Fruit fly (Drosophila melanogaster) whole organism, pupa: ENCODE results near the gene CG3119.
A peak's percentile ranks its signal among the peaks of the same experiment; 100 is the strongest.

Experiments used
- CG10348 ChIP-seq: fragments of 200-800 bp; sonication (Bioruptor generic); IDR thresholded peaks from 2 replicates; pipeline ENCODE4 v1.3.6; 2022; ENCODE audit warnings: missing biosample characterization, missing genetic modification characterization
- CG12605 ChIP-seq: fragments of 200-800 bp; sonication (Bioruptor generic); IDR thresholded peaks from 2 replicates; pipeline ENCODE4 v1.3.6; 2022; ENCODE audit warnings: missing biosample characterization, missing genetic modification characterization
- CG13204 ChIP-seq: fragments of 200-800 bp; sonication (Bioruptor generic); optimal IDR thresholded peaks from 2 replicates; lab custom pipeline; 2018; ENCODE audit warnings: missing biosample characterization, mild to moderate bottlenecking, missing genetic modification characterization, moderate library complexity
- CG14655 ChIP-seq: fragments of 200-800 bp; sonication (Bioruptor generic); optimal IDR thresholded peaks from 3 replicates; lab custom pipeline; 2017; ENCODE audit warnings: mild to moderate bottlenecking, missing biosample characterization, missing genetic modification reagents, missing genetic modification characterization
- CG15710 ChIP-seq: fragments of 200-800 bp; sonication (Bioruptor generic); optimal IDR thresholded peaks from 2 replicates; lab custom pipeline; 2018; ENCODE audit warnings: missing biosample characterization, mild to moderate bottlenecking, missing genetic modification characterization, moderate library complexity
- CG17806 ChIP-seq: fragments of 200-800 bp; sonication (Bioruptor generic); optimal IDR thresholded peaks from 2 replicates; lab custom pipeline; 2018; ENCODE audit warnings: missing biosample characterization, mild to moderate bottlenecking, missing genetic modification characterization, moderate library complexity
- CG32121 ChIP-seq: fragments of 200-800 bp; sonication (Bioruptor generic); IDR thresholded peaks from 2 replicates; pipeline ENCODE4 v1.3.6; 2022; ENCODE audit warnings: missing biosample characterization, missing genetic modification characterization
- CG34367 ChIP-seq: fragments of 200-800 bp; sonication (Bioruptor generic); optimal IDR thresholded peaks from 2 replicates; lab custom pipeline; 2018; ENCODE audit warnings: missing biosample characterization, mild to moderate bottlenecking, missing genetic modification characterization
- CG4496 ChIP-seq: fragments of 200-800 bp; sonication (Bioruptor generic); IDR thresholded peaks from 3 replicates; pipeline ENCODE4 v1.3.6; 2022; ENCODE audit warnings: missing biosample characterization, missing genetic modification characterization
- CG8159 ChIP-seq: fragments of 200-800 bp; sonication (Bioruptor generic); optimal IDR thresholded peaks from 3 replicates; lab custom pipeline; 2018; ENCODE audit warnings: missing biosample characterization, mild to moderate bottlenecking, missing genetic modification characterization, moderate library complexity
- CG8301 ChIP-seq: fragments of 200-800 bp; sonication (Bioruptor generic); optimal IDR thresholded peaks from 2 replicates; lab custom pipeline; 2018; ENCODE audit warnings: missing biosample characterization, mild to moderate bottlenecking, missing genetic modification characterization
- CG9948 ChIP-seq: fragments of 200-800 bp; sonication (Bioruptor generic); optimal IDR thresholded peaks from 2 replicates; lab custom pipeline; 2018; ENCODE audit warnings: missing biosample characterization, mild to moderate bottlenecking, missing genetic modification characterization, moderate library complexity
- D1 ChIP-seq: fragments of 200-800 bp; sonication (Bioruptor generic); optimal IDR thresholded peaks from 2 replicates; lab custom pipeline; 2018; ENCODE audit warnings: missing biosample characterization, mild to moderate bottlenecking, missing genetic modification characterization, moderate library complexity
- EcR ChIP-seq: fragments of 200-800 bp; sonication (Bioruptor generic); optimal IDR thresholded peaks from 3 replicates; lab custom pipeline; 2019; ENCODE audit warnings: missing biosample characterization, missing genetic modification characterization, mild to moderate bottlenecking, moderate library complexity, missing genetic modification reagents
- Ets98B ChIP-seq: fragments of 200-800 bp; sonication (Bioruptor generic); IDR thresholded peaks from 2 replicates; pipeline ENCODE4 v1.3.6; 2022; ENCODE audit warnings: missing biosample characterization, missing genetic modification characterization
- Pif1A ChIP-seq: fragments of 200-800 bp; sonication (Bioruptor generic); optimal IDR thresholded peaks from 3 replicates; lab custom pipeline; 2016; ENCODE audit warnings: missing biosample characterization, missing genetic modification characterization
- Pif1B ChIP-seq: fragments of 200-800 bp; sonication (Bioruptor generic); optimal IDR thresholded peaks from 3 replicates; lab custom pipeline; 2016; ENCODE audit warnings: missing biosample characterization, missing genetic modification characterization
- Snoo ChIP-seq: fragments of 200-800 bp; sonication (Bioruptor generic); optimal IDR thresholded peaks from 3 replicates; lab custom pipeline; 2017; ENCODE audit warnings: missing biosample characterization, mild to moderate bottlenecking, missing genetic modification characterization, inconsistent platforms
- fd96Ca ChIP-seq: fragments of 200-800 bp; sonication (Bioruptor generic); IDR thresholded peaks from 3 replicates; pipeline ENCODE4 v1.3.6; 2022; ENCODE audit warnings: missing biosample characterization, missing genetic modification characterization
- gl ChIP-seq: fragments of 200-800 bp; sonication (Bioruptor generic); optimal IDR thresholded peaks from 2 replicates; lab custom pipeline; 2018; ENCODE audit warnings: missing biosample characterization, mild to moderate bottlenecking, missing genetic modification characterization
- rn ChIP-seq: fragments of 200-800 bp; sonication (Bioruptor generic); IDR thresholded peaks from 2 replicates; pipeline ENCODE4 v1.3.6; 2022; ENCODE audit warnings: missing biosample characterization, missing genetic modification characterization

Gene CG3119

DNA sequence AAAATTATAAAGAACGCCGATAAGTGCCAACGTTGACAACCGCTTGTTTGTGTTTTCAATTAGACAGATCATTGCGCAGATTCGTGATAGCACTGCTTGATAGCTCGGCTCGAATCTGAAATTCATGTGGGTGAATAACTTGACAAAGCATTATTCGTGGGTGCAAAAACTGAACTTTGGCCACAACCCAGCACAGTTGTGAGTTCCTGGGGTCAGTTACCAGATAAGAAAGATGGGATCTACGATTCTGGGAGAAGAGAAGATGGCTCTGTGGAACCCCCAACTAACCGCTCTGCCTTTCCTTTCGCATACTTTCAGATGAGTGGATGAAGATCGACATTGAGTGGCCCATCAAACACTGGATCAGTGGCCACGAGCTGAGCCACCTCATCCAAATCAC lies 26.8 kb downstream of the CG3119 start:
- TF ChIP-seq fd96Ca (GFP tag; lab: Robert Waterston, UW) (no peak), D1 (tag; lab: Kevin White, UChicago) (no peak), CG12605 (GFP tag; lab: Robert Waterston, UW) (no peak), CG34367 (tag; lab: Kevin White, UChicago) (no peak), CG15710 (no peak), CG14655 (GFP tag; lab: Kevin White, UChicago) (no peak), CG4496 (GFP tag; lab: Robert Waterston, UW) (no peak), CG10348 (GFP tag; lab: Robert Waterston, UW) (no peak), rn (GFP tag; lab: Robert Waterston, UW) (no peak), CG8301 (no peak), Ets98B (GFP tag; lab: Robert Waterston, UW) (no peak), CG8159 (tag; lab: Kevin White, UChicago) (no peak), CG9948 (no peak), CG17806 (tag; lab: Kevin White, UChicago) (no peak), gl (tag; lab: Kevin White, UChicago) (no peak), Pif1B (no peak), Snoo (tag; lab: Kevin White, UChicago) (no peak), CG32121 (GFP tag; lab: Robert Waterston, UW) (no peak), Pif1A (no peak), EcR (no peak)

DNA sequence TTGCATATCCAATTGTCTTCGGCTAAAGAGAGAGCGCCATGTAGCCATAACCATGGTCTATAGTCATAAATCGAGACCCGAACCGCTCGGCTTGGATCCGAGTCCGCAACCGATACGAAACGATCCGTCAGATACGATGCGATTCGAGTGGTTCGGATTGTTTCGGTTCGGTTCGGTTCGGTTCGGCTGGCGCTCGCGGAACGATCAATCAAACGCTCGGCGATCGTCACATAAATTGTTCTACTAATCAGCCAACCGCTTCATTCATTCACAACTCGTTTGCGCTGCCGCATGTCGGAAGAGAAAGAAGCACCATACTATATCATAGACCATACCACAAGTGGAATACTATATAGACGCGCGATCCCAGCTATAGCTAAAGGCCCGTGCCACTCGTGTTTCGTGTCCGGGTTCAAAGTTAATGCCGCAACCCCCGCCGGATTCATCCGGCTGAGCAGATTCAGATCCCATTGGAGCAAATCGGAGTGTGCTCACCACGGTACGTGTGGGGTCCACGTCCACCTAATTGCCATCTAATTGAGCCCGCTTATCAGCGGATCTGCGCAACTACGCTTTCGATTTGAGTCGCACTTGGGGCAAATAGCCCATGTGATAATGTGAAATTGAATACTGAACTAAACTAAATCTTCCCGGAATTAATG lies 29.5 kb downstream of the CG3119 start:
- TF ChIP-seq CG4496 (GFP tag; lab: Robert Waterston, UW) (peak; percentile 67), Pif1A (no peak), rn (GFP tag; lab: Robert Waterston, UW) (no peak), Pif1B (no peak), fd96Ca (GFP tag; lab: Robert Waterston, UW) (no peak), Ets98B (GFP tag; lab: Robert Waterston, UW) (peak; percentile 37; the same call in 1 of the 2 replicates), CG9948 (no peak), CG17806 (tag; lab: Kevin White, UChicago) (no peak), CG13204 (peak; percentile 54), CG10348 (GFP tag; lab: Robert Waterston, UW) (no peak), CG12605 (GFP tag; lab: Robert Waterston, UW) (peak; percentile 44)

DNA sequence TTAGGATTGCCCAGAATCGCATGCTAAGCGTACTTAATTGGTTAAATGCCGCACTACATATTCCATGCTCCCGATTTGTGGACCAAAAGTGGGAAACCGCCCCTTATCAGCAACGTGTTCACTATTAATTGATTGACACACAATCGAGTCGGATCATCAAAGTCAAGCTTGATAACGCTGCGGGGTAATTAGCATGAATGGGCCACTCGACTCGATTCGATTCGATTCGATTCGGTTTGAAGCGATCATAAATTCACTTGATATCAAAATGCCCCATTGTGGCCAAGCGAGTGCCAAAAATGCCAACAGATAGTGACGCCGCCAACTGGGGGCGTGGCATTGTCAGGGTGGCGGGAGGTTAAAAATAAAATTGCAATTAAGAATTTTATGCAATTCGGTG lies 30.0 kb downstream of the CG3119 start:
- TF ChIP-seq D1 (tag; lab: Kevin White, UChicago), result no peak
- no peak for TF ChIP-seq CG8301
- TF ChIP-seq Ets98B (GFP tag; lab: Robert Waterston, UW), result no peak
- TF ChIP-seq CG13204, result no peak
- no peak for TF ChIP-seq fd96Ca (GFP tag; lab: Robert Waterston, UW)
- TF ChIP-seq Pif1A, result no peak
- no peak for TF ChIP-seq CG32121 (GFP tag; lab: Robert Waterston, UW)
- no peak for TF ChIP-seq CG14655 (GFP tag; lab: Kevin White, UChicago)
- no peak for TF ChIP-seq CG17806 (tag; lab: Kevin White, UChicago)
- no peak for TF ChIP-seq rn (GFP tag; lab: Robert Waterston, UW)
- TF ChIP-seq CG10348 (GFP tag; lab: Robert Waterston, UW), result no peak
- no peak for TF ChIP-seq Snoo (tag; lab: Kevin White, UChicago)
- TF ChIP-seq CG4496 (GFP tag; lab: Robert Waterston, UW), result no peak

DNA sequence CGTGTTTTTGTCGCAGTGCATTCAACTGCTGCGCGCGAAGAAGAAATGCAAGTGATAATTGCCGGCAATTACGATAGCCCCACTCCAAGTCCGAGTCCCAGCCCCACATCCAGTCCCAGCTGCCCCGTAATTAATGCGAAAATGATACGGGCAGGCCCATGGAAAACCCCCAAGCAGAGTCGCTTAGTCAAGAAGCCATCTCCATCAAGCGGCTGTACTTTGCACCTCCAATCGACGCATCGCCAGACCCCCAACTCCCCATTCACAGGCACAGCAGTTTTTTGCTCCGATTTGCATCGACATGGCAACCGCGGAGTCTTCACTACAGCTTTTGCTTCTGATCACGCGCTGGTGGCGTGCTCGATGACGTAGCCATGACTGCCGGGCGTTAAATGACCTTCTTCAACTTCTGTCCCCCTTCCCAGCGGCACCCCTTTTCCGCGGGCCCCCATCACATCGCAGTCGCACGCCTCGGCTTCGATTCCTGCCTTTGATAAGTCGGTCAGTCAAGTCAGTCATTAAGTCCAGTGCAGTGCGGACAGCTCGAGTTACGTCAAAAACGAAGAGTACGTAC lies 31.4 kb downstream of the CG3119 start:
- TF ChIP-seq CG8159 (tag; lab: Kevin White, UChicago) (peak; percentile 30), Pif1A (peak; percentile 21), Snoo (tag; lab: Kevin White, UChicago) (peak; percentile 29), CG4496 (GFP tag; lab: Robert Waterston, UW) (0 out of 3 replicates have a peak, but pooled peaks have one; percentile 38), CG12605 (GFP tag; lab: Robert Waterston, UW) (no peak), Pif1B (peak; percentile 20), CG8301 (peak; percentile 17), EcR (peak; percentile 95), CG13204 (peak; percentile 91), gl (tag; lab: Kevin White, UChicago) (peak; percentile 88), Ets98B (GFP tag; lab: Robert Waterston, UW) (peak; percentile 44; the same call in 1 of the 2 replicates), CG9948 (no peak), CG10348 (GFP tag; lab: Robert Waterston, UW) (no peak), fd96Ca (GFP tag; lab: Robert Waterston, UW) (no peak), CG34367 (tag; lab: Kevin White, UChicago) (peak; percentile 34), CG14655 (GFP tag; lab: Kevin White, UChicago) (peak; percentile 45), CG15710 (peak; percentile 1)

DNA sequence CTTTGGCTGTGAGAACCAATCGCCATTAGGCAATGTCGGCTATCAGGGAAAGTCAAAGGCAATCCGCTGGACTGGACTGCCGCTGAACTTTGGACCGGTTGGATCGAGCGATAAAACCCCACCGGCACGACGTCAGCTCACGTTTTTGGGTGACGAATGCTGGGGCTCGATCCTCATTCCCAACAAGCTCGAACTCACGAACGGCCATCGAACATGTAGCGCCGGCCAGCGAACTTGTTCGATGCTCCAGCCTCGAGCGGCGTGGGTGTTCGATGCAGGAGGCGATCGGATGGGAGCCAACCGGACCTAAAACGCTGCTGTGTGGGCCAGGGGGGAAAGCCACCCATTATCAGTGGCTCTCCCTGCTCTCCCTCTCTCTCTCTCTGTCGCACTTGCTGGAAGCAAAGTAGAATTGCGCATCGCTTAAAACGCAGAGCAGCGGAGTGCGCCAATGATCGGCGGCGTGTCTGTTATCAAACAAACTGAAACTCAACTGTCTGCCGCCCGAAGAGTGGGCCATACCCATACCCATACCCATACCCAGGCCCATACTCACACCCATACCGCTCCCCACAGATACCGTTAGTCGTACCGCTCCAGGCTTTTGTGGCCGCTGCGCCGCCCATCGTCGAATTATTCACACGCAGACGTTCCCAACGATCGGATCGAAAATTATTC lies 32.9 kb downstream of the CG3119 start, which contains the start of gene daw:
TSS of gene daw (plus strand) at position 628 of the 678 bp plus-strand sequence.
- TF ChIP-seq CG9948, result no peak
- peak; percentile 27 for TF ChIP-seq EcR
- peak; percentile 61 for TF ChIP-seq CG12605 (GFP tag; lab: Robert Waterston, UW)
- peak; percentile 85 for TF ChIP-seq CG4496 (GFP tag; lab: Robert Waterston, UW)
- peak; percentile 77 for TF ChIP-seq Pif1A
- TF ChIP-seq CG13204, result peak; percentile 99
- no peak for TF ChIP-seq rn (GFP tag; lab: Robert Waterston, UW)
- peak; percentile 42 for TF ChIP-seq CG8301
- peak; percentile 55 for TF ChIP-seq CG14655 (GFP tag; lab: Kevin White, UChicago)
- peak; percentile 79 for TF ChIP-seq Pif1B
- peak; percentile 41 for TF ChIP-seq CG34367 (tag; lab: Kevin White, UChicago)
- TF ChIP-seq Ets98B (GFP tag; lab: Robert Waterston, UW), result peak; percentile 72
- TF ChIP-seq CG10348 (GFP tag; lab: Robert Waterston, UW), result no peak
- TF ChIP-seq fd96Ca (GFP tag; lab: Robert Waterston, UW), result no peak
- 0 out of 2 replicates have a peak, but pooled peaks have one; percentile 26 for TF ChIP-seq CG32121 (GFP tag; lab: Robert Waterston, UW)
- peak; percentile 10 for TF ChIP-seq CG17806 (tag; lab: Kevin White, UChicago)
- TF ChIP-seq Snoo (tag; lab: Kevin White, UChicago), result peak; percentile 49
- peak; percentile 27 for TF ChIP-seq CG8159 (tag; lab: Kevin White, UChicago)
- peak; percentile 88 for TF ChIP-seq gl (tag; lab: Kevin White, UChicago)
- TF ChIP-seq, all 21 proteins: peak for 15
